Worm (Caenorhabditis elegans) whole organism, L1 larva: ENCODE data around the gene W09G12.6.

ENCODE experiments used
- aly-2 ChIP-seq: fragments of 150-350 bp; optimal IDR thresholded peaks from 2 replicates; lab custom pipeline; 2014; ENCODE audit warnings: missing biosample characterization, missing genetic modification characterization
- lin-35 ChIP-seq, 2 experiments: fragments of 150-350 bp; optimal IDR thresholded peaks; 2 replicates each; lab custom pipeline; 2014; ENCODE audit warnings: missing biosample characterization in 2 of 2, missing genetic modification characterization in 2 of 2, missing genetic modification reagents in 2 of 2
- lsy-2 ChIP-seq, 2 experiments: fragments of 150-350 bp; optimal IDR thresholded peaks; 2 replicates each; lab custom pipeline; 2014; ENCODE audit warnings: missing biosample characterization in 2 of 2, missing genetic modification characterization in 2 of 2
- nhr-77 ChIP-seq: fragments of 150-350 bp; optimal IDR thresholded peaks from 2 replicates; lab custom pipeline; 2014; ENCODE audit warnings: missing biosample characterization, missing genetic modification characterization
- skn-1 ChIP-seq: fragments of 150-350 bp; optimal IDR thresholded peaks from 2 replicates; lab custom pipeline; 2014; ENCODE audit warnings: missing biosample characterization, missing genetic modification characterization
- snpc-4 ChIP-seq: fragments of 150-350 bp; optimal IDR thresholded peaks from 2 replicates; lab custom pipeline; 2014; ENCODE audit warnings: missing biosample characterization, missing genetic modification characterization
- unc-130 ChIP-seq: fragments of 150-350 bp; optimal IDR thresholded peaks from 2 replicates; lab custom pipeline; 2017; ENCODE audit warnings: missing biosample characterization, missing genetic modification characterization, inconsistent platforms
- unc-62 ChIP-seq: fragments of 150-350 bp; optimal IDR thresholded peaks from 2 replicates; lab custom pipeline; 2014; ENCODE audit warnings: missing biosample characterization, missing genetic modification reagents, missing genetic modification characterization

ce11 chrIV:1264928-1265327 lies 33.2 kb downstream of the W09G12.6 start, which contains the start of gene F38A1.13:
- TF ChIP-seq unc-130 (no peak), skn-1 (tag; lab: Kevin White, UChicago) (no peak), lin-35 (GFP tag; optimal IDR thresholded peaks at IDR 0.05; lab: Kevin White, UChicago) (no peak), unc-62 (GFP tag; lab: Kevin White, UChicago) (no peak), aly-2 (tag; lab: Kevin White, UChicago) (no peak), nhr-77 (tag; lab: Kevin White, UChicago) (no peak), snpc-4 (tag; lab: Kevin White, UChicago) (no peak), lsy-2 (tag; optimal IDR thresholded peaks at IDR 0.05; lab: Kevin White, UChicago) (no peak)
